Fruit fly (Drosophila melanogaster): Measurements from ENCODE around the gene Wnt10.

- TF ChIP-seq CG8159 (tag; optimal IDR thresholded peaks at IDR 0.05) (peak; percentile 86), CG15710 (tag; optimal IDR thresholded peaks at IDR 0.05) (peak; percentile 76), fd96Ca (GFP tag; IDR thresholded peaks at IDR 0.05) (no peak; the same call in none of the 3 replicates), CG13204 (GFP tag; optimal IDR thresholded peaks at IDR 0.05) (no peak), rn (GFP tag; IDR thresholded peaks at IDR 0.05) (peak; percentile 35; the same call in 1 of the 2 replicates), Snoo (tag; optimal IDR thresholded peaks at IDR 0.05) (peak; percentile 64), CG17806 (tag; optimal IDR thresholded peaks at IDR 0.05) (peak; percentile 79), Pif1A (GFP tag; optimal IDR thresholded peaks at IDR 0.05) (peak; percentile 79), D1 (tag; optimal IDR thresholded peaks at IDR 0.05) (no peak)
These were observed 33.8 kb downstream of the Wnt10 start for dm6 chr2L:7396962-7397361.

Measured in whole organism, pupa.